Worm (Caenorhabditis elegans) whole organism, L1 larva: ENCODE results near the gene C10G8.8.

ENCODE experiments used
- C34B4.2 ChIP-seq: sonication (generic microtip); optimal IDR thresholded peaks from 2 replicates; lab custom pipeline; 2017; ENCODE audit warnings: mild to moderate bottlenecking, missing genetic modification characterization, missing compliant biosample characterization
- efl-1 ChIP-seq, 4 experiments: fragments of 150-350 bp; optimal IDR thresholded peaks in 3 of 4; peaks in 1 of 4; 1 replicate in 1 of 4; 2 replicates in 3 of 4; lab custom pipeline; 2014; ENCODE audit warnings: missing biosample characterization in 2 of 4, missing genetic modification characterization in 2 of 4, missing genetic modification reagents in 2 of 4
- egl-27 ChIP-seq, 2 experiments: fragments of 150-350 bp in 1 of 2; sonication (generic microtip); optimal IDR thresholded peaks; 3 replicates each; lab custom pipeline; 2017 to 2018; ENCODE audit warnings: missing biosample characterization in 2 of 2, missing genetic modification characterization in 2 of 2, missing genetic modification reagents in 2 of 2
- elt-2 ChIP-seq: sonication (generic microtip); optimal IDR thresholded peaks from 2 replicates; lab custom pipeline; 2016; ENCODE audit warnings: missing genetic modification characterization, mild to moderate bottlenecking, inconsistent platforms, missing compliant biosample characterization, missing genetic modification reagents
- jun-1 ChIP-seq: fragments of 150-350 bp; optimal IDR thresholded peaks from 2 replicates; lab custom pipeline; 2014; ENCODE audit warnings: missing biosample characterization, missing genetic modification reagents, missing genetic modification characterization
- lin-15B ChIP-seq: fragments of 150-350 bp; sonication (generic microtip); optimal IDR thresholded peaks from 3 replicates; lab custom pipeline; 2014; ENCODE audit warnings: missing biosample characterization, missing genetic modification characterization
- nhr-19 ChIP-seq: fragments of 200-800 bp; sonication (Bioruptor generic); conservative IDR thresholded peaks from 2 replicates; pipeline ENCODE4 v1.3.6; 2022; ENCODE audit warnings: missing genetic modification characterization, missing compliant biosample characterization
- pag-3 ChIP-seq: sonication (generic microtip); optimal IDR thresholded peaks from 2 replicates; lab custom pipeline; 2017; ENCODE audit warnings: missing genetic modification characterization, mild to moderate bottlenecking, missing compliant biosample characterization, antibody characterized with exemption, borderline replicate concordance; ENCODE audit not compliant: insufficient read depth
- sptf-1 ChIP-seq: fragments of 150-350 bp; optimal IDR thresholded peaks from 2 replicates; lab custom pipeline; 2014; ENCODE audit warnings: missing biosample characterization, missing genetic modification characterization
- unc-62 ChIP-seq: fragments of 150-350 bp; optimal IDR thresholded peaks from 2 replicates; lab custom pipeline; 2014; ENCODE audit warnings: missing biosample characterization, missing genetic modification reagents, missing genetic modification characterization

- TF ChIP-seq sptf-1 (tag; lab: Kevin White, UChicago) (no peak), unc-62 (GFP tag; lab: Kevin White, UChicago) (no peak), nhr-19 (GFP tag; lab: Robert Waterston, UW) (no peak), lin-15B (tag; lab: Kevin White, UChicago) (no peak), jun-1 (tag; lab: Kevin White, UChicago) (no peak), C34B4.2 (tag; lab: Kevin White, UChicago) (no peak), efl-1 (optimal IDR thresholded peaks at IDR 0.05; lab: Kevin White, UChicago) (no peak), efl-1 (GFP tag; optimal IDR thresholded peaks at IDR 0.05 in 1 of 2; lab: Kevin White, UChicago) (no peak), egl-27 (tag; optimal IDR thresholded peaks at IDR 0.05; lab: Kevin White, UChicago) (no peak), pag-3 (no peak), elt-2 (tag; lab: Kevin White, UChicago) (no peak)
Observed at ce11 chrV:5362220-5362619, 34.0 kb upstream of the C10G8.8 start.
